Worm (Caenorhabditis elegans) whole organism, L1 larva: ENCODE measurements around the gene srbc-62.

Experiments
- ceh-8 ChIP-seq: fragments of 200-800 bp; sonication (Bioruptor generic); optimal IDR thresholded peaks from 2 replicates; lab custom pipeline; 2018; ENCODE audit warnings: mild to moderate bottlenecking, missing genetic modification characterization, moderate library complexity, missing compliant biosample characterization
- dsc-1 ChIP-seq: sonication (generic microtip); optimal IDR thresholded peaks from 2 replicates; lab custom pipeline; 2016; ENCODE audit warnings: mild to moderate bottlenecking, missing genetic modification characterization, missing compliant biosample characterization
- nhr-84 ChIP-seq: sonication (generic microtip); optimal IDR thresholded peaks from 2 replicates; lab custom pipeline; 2017; ENCODE audit warnings: missing biosample characterization, missing genetic modification characterization
- unc-62 ChIP-seq: fragments of 150-350 bp; optimal IDR thresholded peaks from 2 replicates; lab custom pipeline; 2014; ENCODE audit warnings: missing biosample characterization, missing genetic modification reagents, missing genetic modification characterization

- no peak for TF ChIP-seq unc-62 (GFP tag; lab: Kevin White, UChicago)
- TF ChIP-seq ceh-8 (GFP tag; lab: Kevin White, UChicago) = no peak
- no peak for TF ChIP-seq nhr-84
- no peak for TF ChIP-seq dsc-1 (tag; lab: Kevin White, UChicago)
Measured at ce11 chrV:17225389-17225788, 7.6 kb downstream of the srbc-62 start, which contains the start of gene scl-25.
